Worm (Caenorhabditis elegans): ENCODE data around the gene C29E4.14.
A peak's percentile ranks its signal among the peaks of the same experiment; 100 is the strongest.

Gene C29E4.14

ce11 chrIII:7891573-7892306 is 28.2 kb upstream of the C29E4.14 start, which contains the start of the genes ZK688.5 and fahd-1 (continued):
- peak; percentile 77 for TF ChIP-seq nhr-21 (tag; optimal IDR thresholded peaks at IDR 0.05)
- TF ChIP-seq blmp-1 (tag; optimal IDR thresholded peaks at IDR 0.05; ENCODE audit: insufficient read depth): peak; percentile 87
- no peak for TF ChIP-seq skn-1 (tag; optimal IDR thresholded peaks at IDR 0.05)
- peak; percentile 52 to 80 for TF ChIP-seq mdl-1 (tag; optimal IDR thresholded peaks at IDR 0.05)
- TF ChIP-seq R02D3.7 (tag; optimal IDR thresholded peaks at IDR 0.05): no peak
- peak; percentile 84 for TF ChIP-seq sma-9 (GFP tag; optimal IDR thresholded peaks at IDR 0.05)
- TF ChIP-seq sma-9 (tag; optimal IDR thresholded peaks at IDR 0.05): no peak
- TF ChIP-seq nhr-6 (tag; optimal IDR thresholded peaks at IDR 0.05): no peak
- peak; percentile 34 for TF ChIP-seq lin-13 (GFP tag; optimal IDR thresholded peaks at IDR 0.05)
- peak; percentile 78 for TF ChIP-seq unc-55 (GFP tag; optimal IDR thresholded peaks at IDR 0.05)
- no peak for TF ChIP-seq aly-2 (tag; optimal IDR thresholded peaks at IDR 0.05)
- TF ChIP-seq Y55F3AM.14 (GFP tag; optimal IDR thresholded peaks at IDR 0.05): no peak
- TF ChIP-seq F13H6.1 (tag; optimal IDR thresholded peaks at IDR 0.05): peak; percentile 87
- peak; percentile 16 for TF ChIP-seq zag-1 (tag; optimal IDR thresholded peaks at IDR 0.05)
- no peak for TF ChIP-seq lin-39 (tag; optimal IDR thresholded peaks at IDR 0.05)
- TF ChIP-seq alr-1 (tag; optimal IDR thresholded peaks at IDR 0.05): no peak
- peak; percentile 93 for TF ChIP-seq fos-1 (tag; optimal IDR thresholded peaks at IDR 0.05)

DNA sequence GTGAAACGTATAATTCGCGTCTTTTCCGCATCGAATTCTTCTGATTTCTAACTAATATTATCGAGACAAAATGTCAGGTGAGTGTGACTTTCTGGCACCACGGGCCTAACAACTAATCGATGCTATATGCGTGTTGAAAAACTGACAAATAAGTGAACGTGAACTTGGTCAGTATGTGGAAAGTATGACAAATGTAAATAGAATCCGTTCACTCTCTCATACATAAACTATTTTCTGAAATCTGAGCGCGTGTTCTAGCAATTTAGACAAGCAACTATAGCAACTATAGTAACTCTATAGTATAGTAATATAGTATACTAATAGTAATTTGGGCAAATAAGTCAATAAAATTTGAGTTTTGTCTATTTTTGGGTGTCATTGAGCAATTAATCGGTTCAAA is 27.6 kb upstream of the C29E4.14 start:
- TF ChIP-seq nhr-129 (tag; optimal IDR thresholded peaks at IDR 0.05): no peak
- no peak for TF ChIP-seq snpc-4 (tag; optimal IDR thresholded peaks at IDR 0.05)
- TF ChIP-seq R02D3.7 (tag; optimal IDR thresholded peaks at IDR 0.05): no peak
- no peak for TF ChIP-seq peb-1 (tag; optimal IDR thresholded peaks at IDR 0.05)
- no peak for TF ChIP-seq nhr-6 (tag; optimal IDR thresholded peaks at IDR 0.05)
- no peak for TF ChIP-seq nhr-23 (tag; optimal IDR thresholded peaks at IDR 0.05)
- TF ChIP-seq sma-3 (GFP tag; optimal IDR thresholded peaks at IDR 0.05): no peak
- no peak for TF ChIP-seq nhr-21 (tag; optimal IDR thresholded peaks at IDR 0.05)

ce11 chrIII:7893224-7893623 is 26.7 kb upstream of the C29E4.14 start:
- TF ChIP-seq nhr-23 (tag; optimal IDR thresholded peaks at IDR 0.05): no peak
- no peak for TF ChIP-seq nhr-25 (tag; optimal IDR thresholded peaks at IDR 0.05)
- TF ChIP-seq mab-5 (tag; optimal IDR thresholded peaks at IDR 0.05): no peak
- TF ChIP-seq nhr-129 (tag; optimal IDR thresholded peaks at IDR 0.05): no peak
- TF ChIP-seq Y55F3AM.14 (GFP tag; optimal IDR thresholded peaks at IDR 0.05): no peak
- TF ChIP-seq ztf-1 (GFP tag; conservative IDR thresholded peaks at IDR 0.05): no peak
- no peak for TF ChIP-seq unc-55 (GFP tag; optimal IDR thresholded peaks at IDR 0.05)
- TF ChIP-seq ztf-4 (tag; optimal IDR thresholded peaks at IDR 0.05): no peak

DNA sequence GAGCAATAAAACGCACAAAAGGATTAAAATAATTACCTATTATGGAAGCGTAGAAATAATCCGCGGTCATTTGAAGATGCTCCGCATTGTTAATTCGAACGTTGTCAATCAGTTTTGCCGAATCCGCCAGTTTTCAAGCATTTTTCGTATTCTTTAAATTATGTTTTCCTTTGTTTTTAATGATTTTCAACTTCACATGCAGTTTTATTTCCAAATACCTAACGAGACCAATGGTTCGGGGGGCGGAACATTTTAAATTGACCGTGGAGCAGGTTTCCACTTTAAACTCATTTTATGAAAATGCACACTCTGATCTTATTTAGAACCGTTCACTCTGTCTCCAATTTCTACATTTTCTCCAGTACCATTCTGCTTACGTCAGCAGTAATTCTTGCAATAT is 25.2 kb upstream of the C29E4.14 start, which contains the start of gene ZK688.4:
Gene ZK688.4 (plus strand): TSS at position 301 of the 400 bp plus-strand sequence.
- TF ChIP-seq unc-39 (tag; optimal IDR thresholded peaks at IDR 0.05): no peak
- TF ChIP-seq mab-5 (tag; optimal IDR thresholded peaks at IDR 0.05): no peak
- no peak for TF ChIP-seq zag-1 (tag; optimal IDR thresholded peaks at IDR 0.05)
- TF ChIP-seq unc-55 (GFP tag; optimal IDR thresholded peaks at IDR 0.05): no peak
- TF ChIP-seq skn-1 (tag; optimal IDR thresholded peaks at IDR 0.05): no peak
- TF ChIP-seq Y55F3AM.14 (GFP tag; optimal IDR thresholded peaks at IDR 0.05): no peak
- no peak for TF ChIP-seq nhr-129 (tag; optimal IDR thresholded peaks at IDR 0.05)
- no peak for TF ChIP-seq ama-1 (optimal IDR thresholded peaks at IDR 0.05)

ce11 chrIII:7896925-7897324 is 23.0 kb upstream of the C29E4.14 start, which contains the start of gene ZK688.10:
TSS of gene ZK688.10 (minus strand) at chrIII:7897025.
- no peak for TF ChIP-seq lin-39 (tag; optimal IDR thresholded peaks at IDR 0.05)
- no peak for TF ChIP-seq dmd-4 (tag; optimal IDR thresholded peaks at IDR 0.05)
- TF ChIP-seq egl-27 (tag; optimal IDR thresholded peaks at IDR 0.05): no peak
- TF ChIP-seq sma-9 (GFP tag; optimal IDR thresholded peaks at IDR 0.05): no peak
- TF ChIP-seq sma-9 (tag; optimal IDR thresholded peaks at IDR 0.05): no peak
- no peak for TF ChIP-seq blmp-1 (tag; optimal IDR thresholded peaks at IDR 0.05; ENCODE audit: insufficient read depth)
- TF ChIP-seq nhr-237 (tag; optimal IDR thresholded peaks at IDR 0.05): no peak
- no peak for TF ChIP-seq snpc-4 (tag; optimal IDR thresholded peaks at IDR 0.05)
- no peak for TF ChIP-seq F13H6.1 (tag; optimal IDR thresholded peaks at IDR 0.05)

ce11 chrIII:7897733-7898132 is 22.2 kb upstream of the C29E4.14 start:
- TF ChIP-seq gmeb-1 (tag; optimal IDR thresholded peaks at IDR 0.05) (peak; percentile 45), C34F6.9 (tag; optimal IDR thresholded peaks at IDR 0.05) (no peak), R02D3.7 (tag; optimal IDR thresholded peaks at IDR 0.05) (no peak), nhr-11 (tag; optimal IDR thresholded peaks at IDR 0.05) (no peak), nhr-129 (tag; optimal IDR thresholded peaks at IDR 0.05) (no peak), F13H6.1 (tag; optimal IDR thresholded peaks at IDR 0.05) (no peak), nhr-25 (tag; optimal IDR thresholded peaks at IDR 0.05) (peak; percentile 76), nhr-21 (tag; optimal IDR thresholded peaks at IDR 0.05) (peak; percentile 81), skn-1 (tag; optimal IDR thresholded peaks at IDR 0.05) (no peak), elt-3 (tag; optimal IDR thresholded peaks at IDR 0.05) (no peak), sma-9 (GFP tag; optimal IDR thresholded peaks at IDR 0.05) (peak; percentile 73), sma-9 (tag; optimal IDR thresholded peaks at IDR 0.05) (no peak), nhr-23 (tag; optimal IDR thresholded peaks at IDR 0.05) (no peak), egl-27 (tag; optimal IDR thresholded peaks at IDR 0.05) (no peak), unc-39 (tag; optimal IDR thresholded peaks at IDR 0.05) (no peak), sma-3 (GFP tag; optimal IDR thresholded peaks at IDR 0.05) (peak; percentile 55), blmp-1 (tag; optimal IDR thresholded peaks at IDR 0.05; ENCODE audit: insufficient read depth) (peak; percentile 1), peb-1 (tag; optimal IDR thresholded peaks at IDR 0.05) (no peak), ceh-16 (tag; optimal IDR thresholded peaks at IDR 0.05) (no peak), lsy-2 (tag; optimal IDR thresholded peaks at IDR 0.05) (peak in 1 of 2 experiments; percentile 48), lin-39 (tag; optimal IDR thresholded peaks at IDR 0.05) (no peak), nhr-6 (tag; optimal IDR thresholded peaks at IDR 0.05) (no peak)

Measured in whole organism, L2 larva.